Fruit fly (Drosophila melanogaster): ENCODE results near the gene blp.
"Not testable (repeated sequence)": the region's sequence is repeated elsewhere in the genome, so short reads cannot be mapped to it uniquely, and the experiment has no call there.

blp gene

DNA sequence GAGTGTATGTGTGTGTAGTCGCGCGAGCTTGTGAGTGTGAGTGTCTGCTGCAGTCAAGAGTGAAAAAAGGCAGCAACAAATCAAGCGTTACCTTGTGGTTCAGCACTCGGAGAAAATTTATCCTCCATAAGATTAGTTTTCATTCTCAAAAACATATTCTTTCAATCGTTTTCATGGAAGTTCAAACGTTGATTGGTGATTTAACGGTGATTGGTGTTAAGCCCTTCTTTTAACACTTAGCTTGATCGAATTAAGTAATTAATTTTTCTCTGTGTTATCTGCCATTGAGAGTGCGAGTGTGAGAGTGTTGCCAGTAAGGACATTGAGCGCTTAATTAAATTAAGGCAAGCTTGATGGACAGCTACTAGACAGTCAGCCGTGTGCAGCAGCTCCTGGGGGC is 34.0 kb upstream of the blp start (continued):
- TF ChIP-seq dl (GFP tag; optimal IDR thresholded peaks at IDR 0.05; ENCODE audit: insufficient read depth in 1 of 2, partially characterized antibody in 2 of 2) = no peak

dm6 chr3R:15901097-15901709 is 32.4 kb upstream of the blp start:
- TF ChIP-seq Dif (GFP tag; optimal IDR thresholded peaks at IDR 0.05; ENCODE audit: partially characterized antibody) = peak; percentile 87
- peak; percentile 79 to 86 for TF ChIP-seq dl (GFP tag; optimal IDR thresholded peaks at IDR 0.05; ENCODE audit: insufficient read depth in 1 of 2, partially characterized antibody in 2 of 2)

dm6 chr3R:15904543-15904942 is 29.1 kb upstream of the blp start, which contains the start of gene glob1:
glob1 (minus strand) TSS chr3R:15904643.
- not testable (repeated sequence) for TF ChIP-seq OdsH, Hnf4, CG32264 (GFP tag; optimal IDR thresholded peaks at IDR 0.05)

DNA sequence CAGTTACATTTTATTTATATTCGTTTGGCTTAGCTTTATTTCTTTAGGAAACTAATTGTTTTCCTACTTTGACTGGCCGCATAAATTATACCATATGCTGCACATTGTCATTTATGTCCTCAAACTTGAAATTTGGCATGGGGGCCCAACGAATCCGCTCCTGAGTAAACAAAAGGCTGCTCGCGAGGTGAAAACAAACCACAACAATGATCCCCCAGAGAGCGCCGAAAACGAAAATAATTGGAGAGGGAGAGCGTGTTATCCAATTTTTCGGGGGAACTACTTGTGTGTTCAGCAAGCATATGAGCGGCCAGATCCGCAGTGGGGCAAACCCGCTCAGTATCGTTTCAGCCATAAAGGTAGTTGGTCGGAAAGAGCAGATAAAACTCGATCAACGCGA is 25.5 kb upstream of the blp start, which contains the start of gene EndoU:
TSS of gene EndoU (plus strand) at position 301 of the 400 bp plus-strand sequence.
- TF ChIP-seq lola (GFP tag; optimal IDR thresholded peaks at IDR 0.05); Myc (optimal IDR thresholded peaks at IDR 0.05); dmrt93B (GFP tag; optimal IDR thresholded peaks at IDR 0.05): not testable (repeated sequence)

- TF ChIP-seq jim (GFP tag; optimal IDR thresholded peaks at IDR 0.05) = no peak
- TF ChIP-seq Hr83 (GFP tag; optimal IDR thresholded peaks at IDR 0.05; ENCODE audit: poor library complexity, severe bottlenecking) = no peak
- no peak for TF ChIP-seq dsf (GFP tag; optimal IDR thresholded peaks at IDR 0.05; ENCODE audit: borderline replicate concordance)
- TF ChIP-seq sage (GFP tag; optimal IDR thresholded peaks at IDR 0.05) = no peak
- TF ChIP-seq Dfd (GFP tag; optimal IDR thresholded peaks at IDR 0.05) = peak; percentile 81
- no peak for TF ChIP-seq rgr (GFP tag; optimal IDR thresholded peaks at IDR 0.05)
- no peak for TF ChIP-seq dl (GFP tag; optimal IDR thresholded peaks at IDR 0.05; ENCODE audit: insufficient read depth in 1 of 2, partially characterized antibody in 2 of 2)
These were observed 20.4 kb upstream of the blp start for dm6 chr3R:15913231-15913630.

DNA sequence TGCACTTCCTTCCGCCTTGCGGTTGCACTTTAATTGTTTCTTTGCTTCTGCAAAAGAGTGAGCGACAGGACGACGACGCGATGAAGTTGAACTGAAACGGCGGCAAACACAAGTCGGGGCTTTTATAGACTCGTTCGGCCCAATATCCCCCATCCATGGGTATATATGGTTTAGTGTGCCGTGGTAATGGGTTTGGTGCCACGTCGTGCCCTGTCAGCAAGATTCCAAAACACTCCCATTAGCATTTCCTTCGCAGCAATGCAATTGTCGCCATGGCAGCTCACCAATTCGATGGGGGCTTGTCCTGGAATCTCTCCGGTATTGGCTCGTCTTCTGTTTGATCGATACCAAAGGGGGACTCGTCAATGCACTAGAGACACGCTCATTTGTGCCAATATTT is 15.7 kb upstream of the blp start, which contains the start of gene CG45105:
TSS of gene CG45105 (minus strand) at position 101 of the 400 bp plus-strand sequence.
- TF ChIP-seq dl (GFP tag; optimal IDR thresholded peaks at IDR 0.05; ENCODE audit: insufficient read depth in 1 of 2, partially characterized antibody in 2 of 2) (no peak), Rel (GFP tag; optimal IDR thresholded peaks at IDR 0.05) (no peak), Rel (tag; optimal IDR thresholded peaks at IDR 0.05) (no peak), sv (GFP tag; optimal IDR thresholded peaks at IDR 0.05) (no peak), woc (GFP tag; optimal IDR thresholded peaks at IDR 0.05) (no peak), Jra (GFP tag; optimal IDR thresholded peaks at IDR 0.05) (no peak), dmrt93B (GFP tag; optimal IDR thresholded peaks at IDR 0.05) (no peak), ey (GFP tag; optimal IDR thresholded peaks at IDR 0.05) (no peak), Dfd (GFP tag; optimal IDR thresholded peaks at IDR 0.05) (no peak), CG32264 (GFP tag; optimal IDR thresholded peaks at IDR 0.05) (no peak), CrebA (GFP tag; optimal IDR thresholded peaks at IDR 0.05; ENCODE audit: borderline replicate concordance) (no peak), Sp1 (GFP tag; optimal IDR thresholded peaks at IDR 0.05) (no peak), fru (GFP tag; optimal IDR thresholded peaks at IDR 0.05) (no peak), pan (optimal IDR thresholded peaks at IDR 0.05) (no peak), usp (GFP tag; optimal IDR thresholded peaks at IDR 0.05) (no peak), Hr78 (GFP tag; optimal IDR thresholded peaks at IDR 0.05) (no peak), lola (GFP tag; optimal IDR thresholded peaks at IDR 0.05) (no peak), jim (GFP tag; optimal IDR thresholded peaks at IDR 0.05) (no peak), foxo (GFP tag; optimal IDR thresholded peaks at IDR 0.05) (no peak), h (GFP tag; optimal IDR thresholded peaks at IDR 0.05) (no peak)
